Worm (Caenorhabditis elegans): ENCODE results near the gene unc-84.

DNA sequence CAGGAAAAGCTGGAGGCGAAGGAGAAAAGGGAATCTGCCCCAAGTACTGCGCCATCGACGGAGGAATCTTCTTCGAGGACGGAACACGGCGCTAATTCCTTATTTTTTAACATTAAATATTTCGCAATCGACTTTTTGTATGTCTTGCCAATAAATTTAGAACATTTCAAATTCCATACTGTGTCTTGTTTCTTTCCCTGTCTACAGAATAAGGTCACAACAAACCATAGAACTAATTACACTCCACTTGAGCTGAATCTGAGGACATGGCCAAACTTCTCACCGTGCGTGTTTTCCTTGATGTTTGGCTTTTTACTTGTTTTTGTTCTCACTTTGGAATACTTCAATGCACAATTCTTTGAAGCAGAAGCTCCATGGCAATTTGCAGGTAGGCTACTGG lies 7.8 kb downstream of the unc-84 start, which contains the start of gene F54B11.4:
- no peak for TF ChIP-seq W03F9.2 (tag; optimal IDR thresholded peaks at IDR 0.05)
- TF ChIP-seq him-1 (tag; optimal IDR thresholded peaks at IDR 0.05) = no peak

Measured in whole organism, L4/young adult.